Worm (Caenorhabditis elegans) whole organism, young adult: ENCODE measurements around the gene Y102A11A.5.

Experiments used
- B0035.1 ChIP-seq: sonication (generic microtip); optimal IDR thresholded peaks from 2 replicates; lab custom pipeline; 2016; ENCODE audit warnings: missing genetic modification characterization, mild to moderate bottlenecking, missing compliant biosample characterization, missing genotype, missing genetic modification reagents
- B0261.1 ChIP-seq: sonication (generic microtip); optimal IDR thresholded peaks from 2 replicates; lab custom pipeline; 2016; ENCODE audit warnings: mild to moderate bottlenecking, missing genetic modification characterization, moderate library complexity, missing compliant biosample characterization
- B0336.3 ChIP-seq: fragments of 200-800 bp; sonication (Bioruptor generic); IDR thresholded peaks from 2 replicates; pipeline ENCODE4 v1.3.6; 2022; ENCODE audit warnings: missing genetic modification characterization, missing compliant biosample characterization
- C17E4.6 ChIP-seq: fragments of 200-800 bp; sonication (Bioruptor generic); IDR thresholded peaks from 2 replicates; pipeline ENCODE4 v1.3.6; 2022; ENCODE audit warnings: missing genetic modification reagents, missing genetic modification characterization, missing compliant biosample characterization
- D2030.7 ChIP-seq: fragments of 200-800 bp; sonication (Bioruptor generic); IDR thresholded peaks from 2 replicates; pipeline ENCODE4 v1.3.6; 2022; ENCODE audit warnings: missing genetic modification reagents, missing genetic modification characterization, missing compliant biosample characterization
- F10E7.11 ChIP-seq: sonication (generic microtip); optimal IDR thresholded peaks from 2 replicates; lab custom pipeline; 2017; ENCODE audit warnings: mild to moderate bottlenecking, missing genetic modification characterization, moderate library complexity, missing compliant biosample characterization
- F33H1.4 ChIP-seq: fragments of 200-800 bp; sonication (Bioruptor generic); IDR thresholded peaks from 2 replicates; pipeline ENCODE4 v1.3.6; 2022; ENCODE audit warnings: missing genetic modification reagents, missing genetic modification characterization, missing compliant biosample characterization
- F49E8.2 ChIP-seq: sonication (generic microtip); optimal IDR thresholded peaks from 3 replicates; lab custom pipeline; 2017; ENCODE audit warnings: missing genetic modification characterization, mild to moderate bottlenecking, missing compliant biosample characterization, antibody characterized with exemption, moderate library complexity; ENCODE audit not compliant: insufficient read depth
- F55B11.4 ChIP-seq: sonication (generic microtip); optimal IDR thresholded peaks from 2 replicates; lab custom pipeline; 2016; ENCODE audit warnings: missing compliant biosample characterization, missing genetic modification characterization, borderline replicate concordance; ENCODE audit not compliant: insufficient read depth
- F57A8.1 ChIP-seq: fragments of 200-800 bp; sonication (Bioruptor generic); optimal IDR thresholded peaks from 2 replicates; lab custom pipeline; 2018; ENCODE audit warnings: mild to moderate bottlenecking, missing genetic modification characterization, moderate library complexity, missing compliant biosample characterization
- Y56A3A.18 ChIP-seq: fragments of 200-800 bp; sonication (Bioruptor generic); IDR thresholded peaks from 2 replicates; pipeline ENCODE4 v1.3.6; 2022; ENCODE audit warnings: missing genetic modification reagents, missing genetic modification characterization, missing compliant biosample characterization
- attf-6 ChIP-seq: fragments of 200-800 bp; sonication (Bioruptor generic); IDR thresholded peaks from 2 replicates; pipeline ENCODE4 v1.3.6; 2022; ENCODE audit warnings: missing genetic modification reagents, missing genetic modification characterization, missing compliant biosample characterization
- bed-2 ChIP-seq: fragments of 200-800 bp; sonication (Bioruptor generic); IDR thresholded peaks from 2 replicates; pipeline ENCODE4 v1.3.6; 2022; ENCODE audit warnings: missing genetic modification reagents, missing genetic modification characterization, missing compliant biosample characterization
- ccch-3 ChIP-seq: fragments of 200-800 bp; sonication (Bioruptor generic); optimal IDR thresholded peaks from 2 replicates; lab custom pipeline; 2018; ENCODE audit warnings: mild to moderate bottlenecking, missing genetic modification characterization, missing compliant biosample characterization
- cebp-2 ChIP-seq: fragments of 200-800 bp; sonication (Bioruptor generic); IDR thresholded peaks from 2 replicates; pipeline ENCODE4 v1.3.6; 2022; ENCODE audit warnings: missing genetic modification characterization, missing compliant biosample characterization
- chd-7 ChIP-seq: sonication (generic microtip); optimal IDR thresholded peaks from 2 replicates; lab custom pipeline; 2016; ENCODE audit warnings: mild to moderate bottlenecking, missing genetic modification characterization, moderate library complexity, missing compliant biosample characterization
- die-1 ChIP-seq: sonication (generic microtip); optimal IDR thresholded peaks from 2 replicates; lab custom pipeline; 2016; ENCODE audit warnings: missing genotype, mild to moderate bottlenecking, missing genetic modification characterization, missing compliant biosample characterization
- dpl-1 ChIP-seq: fragments of 150-350 bp; optimal IDR thresholded peaks from 2 replicates; lab custom pipeline; 2014; ENCODE audit warnings: missing biosample characterization, missing genetic modification reagents, missing genetic modification characterization
- efl-1 ChIP-seq: fragments of 150-350 bp; optimal IDR thresholded peaks from 2 replicates; lab custom pipeline; 2014; ENCODE audit warnings: missing biosample characterization, missing genetic modification reagents, missing genetic modification characterization
- egl-18 ChIP-seq: fragments of 200-800 bp; sonication (Bioruptor generic); IDR thresholded peaks from 2 replicates; pipeline ENCODE4 v1.3.6; 2022; ENCODE audit warnings: missing genetic modification reagents, missing genetic modification characterization, missing compliant biosample characterization
- egl-44 ChIP-seq: fragments of 200-800 bp; sonication (Bioruptor generic); IDR thresholded peaks from 2 replicates; pipeline ENCODE4 v1.3.6; 2022; ENCODE audit warnings: missing genetic modification reagents, missing genetic modification characterization, missing compliant biosample characterization
- egrh-3 ChIP-seq: fragments of 200-800 bp; sonication (Bioruptor generic); IDR thresholded peaks from 2 replicates; pipeline ENCODE4 v1.3.6; 2022; ENCODE audit warnings: missing genetic modification reagents, missing genetic modification characterization, missing compliant biosample characterization
- ekl-4 ChIP-seq: fragments of 200-800 bp; sonication (Bioruptor generic); IDR thresholded peaks from 2 replicates; pipeline ENCODE4 v1.3.6; 2022; ENCODE audit warnings: missing genetic modification reagents, missing genetic modification characterization, missing compliant biosample characterization
- ets-4 ChIP-seq: fragments of 200-800 bp; sonication (Bioruptor generic); optimal IDR thresholded peaks from 2 replicates; lab custom pipeline; 2018; ENCODE audit warnings: mild to moderate bottlenecking, missing genetic modification characterization, missing compliant biosample characterization
- hmg-1.2 ChIP-seq: fragments of 200-800 bp; sonication (Bioruptor generic); IDR thresholded peaks from 2 replicates; pipeline ENCODE4 v1.3.6; 2022; ENCODE audit warnings: missing genetic modification reagents, missing genetic modification characterization, missing compliant biosample characterization
- hmg-20 ChIP-seq: fragments of 200-800 bp; sonication (Bioruptor generic); IDR thresholded peaks from 2 replicates; pipeline ENCODE4 v1.3.6; 2022; ENCODE audit warnings: missing genetic modification reagents, missing genetic modification characterization, missing compliant biosample characterization
- hrde-1 ChIP-seq: sonication (generic microtip); optimal IDR thresholded peaks from 2 replicates; lab custom pipeline; 2016; ENCODE audit warnings: missing genetic modification characterization, mild to moderate bottlenecking, missing compliant biosample characterization, moderate library complexity, missing genotype, missing genetic modification reagents, borderline replicate concordance
- lag-1 ChIP-seq: fragments of 200-800 bp; sonication (Bioruptor generic); IDR thresholded peaks from 2 replicates; pipeline ENCODE4 v1.3.6; 2022; ENCODE audit warnings: missing genetic modification reagents, missing genetic modification characterization, missing compliant biosample characterization
- lin-40 ChIP-seq: sonication (generic microtip); optimal IDR thresholded peaks from 2 replicates; lab custom pipeline; 2016; ENCODE audit warnings: missing genetic modification characterization, mild to moderate bottlenecking, missing compliant biosample characterization, missing genotype, missing genetic modification reagents
- lin-54 ChIP-seq: fragments of 200-800 bp; sonication (Bioruptor generic); optimal IDR thresholded peaks from 2 replicates; lab custom pipeline; 2018; ENCODE audit warnings: mild to moderate bottlenecking, missing genetic modification characterization, missing compliant biosample characterization
- lsl-1 ChIP-seq: fragments of 200-800 bp; sonication (Bioruptor generic); optimal IDR thresholded peaks from 2 replicates; lab custom pipeline; 2018; ENCODE audit warnings: mild to moderate bottlenecking, missing genetic modification characterization, moderate library complexity, missing compliant biosample characterization
- madf-3 ChIP-seq: fragments of 200-800 bp; sonication (Bioruptor generic); IDR thresholded peaks from 2 replicates; pipeline ENCODE4 v1.3.6; 2022; ENCODE audit warnings: missing genetic modification reagents, missing genetic modification characterization, missing compliant biosample characterization
- mcd-1 ChIP-seq: fragments of 200-800 bp; sonication (Bioruptor generic); IDR thresholded peaks from 2 replicates; pipeline ENCODE4 v1.3.6; 2022; ENCODE audit warnings: missing genetic modification reagents, missing genetic modification characterization, missing compliant biosample characterization
- mel-28 ChIP-seq: sonication (generic microtip); optimal IDR thresholded peaks from 2 replicates; lab custom pipeline; 2016; ENCODE audit warnings: borderline replicate concordance, mild to moderate bottlenecking, missing genetic modification characterization, missing compliant biosample characterization
- mes-4 ChIP-seq: sonication (generic microtip); optimal IDR thresholded peaks from 2 replicates; lab custom pipeline; 2016; ENCODE audit warnings: missing genotype, missing genetic modification characterization, missing compliant biosample characterization
- nhr-179 ChIP-seq: sonication (generic microtip); optimal IDR thresholded peaks from 2 replicates; lab custom pipeline; 2016; ENCODE audit warnings: mild to moderate bottlenecking, missing genetic modification characterization, missing compliant biosample characterization
- nhr-80 ChIP-seq: sonication (generic microtip); optimal IDR thresholded peaks from 2 replicates; lab custom pipeline; 2016; ENCODE audit warnings: missing genetic modification characterization, missing compliant biosample characterization
- pha-4 ChIP-seq: fragments of 150-350 bp; sonication (generic microtip); optimal IDR thresholded peaks from 2 replicates; lab custom pipeline; 2014; ENCODE audit warnings: missing biosample characterization, missing genetic modification reagents, missing genetic modification characterization
- rec-8 ChIP-seq, 2 experiments: sonication (generic microtip); optimal IDR thresholded peaks; 2 replicates each; lab custom pipeline; 2016; ENCODE audit warnings: mild to moderate bottlenecking in 2 of 2, missing genetic modification characterization in 2 of 2, missing genetic modification reagents in 2 of 2, missing genotype in 2 of 2, missing biosample characterization in 1 of 2, missing compliant biosample characterization in 1 of 2, moderate library complexity in 1 of 2
- sdz-38 ChIP-seq: sonication (generic microtip); optimal IDR thresholded peaks from 2 replicates; lab custom pipeline; 2016; ENCODE audit warnings: missing genotype, missing genetic modification characterization, missing compliant biosample characterization
- snpc-4 ChIP-seq, 5 experiments: fragments of 150-350 bp in 1 of 5; sonication (generic microtip) in 4 of 5; optimal IDR thresholded peaks; 2 replicates each; lab custom pipeline; 2014 to 2018; ENCODE audit warnings: missing genetic modification characterization in 5 of 5, missing biosample characterization in 3 of 5, antibody characterized with exemption in 2 of 5, mild to moderate bottlenecking in 2 of 5, missing compliant biosample characterization in 2 of 5, missing genotype in 2 of 5, moderate library complexity in 2 of 5, missing genetic modification reagents in 1 of 5
- somi-1 ChIP-seq: fragments of 200-800 bp; sonication (Bioruptor generic); optimal IDR thresholded peaks from 2 replicates; lab custom pipeline; 2018; ENCODE audit warnings: mild to moderate bottlenecking, missing genetic modification characterization, missing compliant biosample characterization
- sptf-2 ChIP-seq: fragments of 200-800 bp; sonication (Bioruptor generic); optimal IDR thresholded peaks from 2 replicates; lab custom pipeline; 2018; ENCODE audit warnings: mild to moderate bottlenecking, missing genetic modification characterization, missing compliant biosample characterization
- tbx-9 ChIP-seq: sonication (generic microtip); optimal IDR thresholded peaks from 2 replicates; lab custom pipeline; 2016; ENCODE audit warnings: borderline replicate concordance, missing genetic modification characterization, inconsistent platforms, missing compliant biosample characterization
- unc-130 ChIP-seq: sonication (generic microtip); optimal IDR thresholded peaks from 2 replicates; lab custom pipeline; 2016; ENCODE audit warnings: missing genetic modification reagents, missing genetic modification characterization, missing compliant biosample characterization
- ztf-3 ChIP-seq: fragments of 200-800 bp; sonication (Bioruptor generic); optimal IDR thresholded peaks from 2 replicates; lab custom pipeline; 2018; ENCODE audit warnings: mild to moderate bottlenecking, missing genetic modification characterization, missing compliant biosample characterization

The Y102A11A.5 gene

DNA sequence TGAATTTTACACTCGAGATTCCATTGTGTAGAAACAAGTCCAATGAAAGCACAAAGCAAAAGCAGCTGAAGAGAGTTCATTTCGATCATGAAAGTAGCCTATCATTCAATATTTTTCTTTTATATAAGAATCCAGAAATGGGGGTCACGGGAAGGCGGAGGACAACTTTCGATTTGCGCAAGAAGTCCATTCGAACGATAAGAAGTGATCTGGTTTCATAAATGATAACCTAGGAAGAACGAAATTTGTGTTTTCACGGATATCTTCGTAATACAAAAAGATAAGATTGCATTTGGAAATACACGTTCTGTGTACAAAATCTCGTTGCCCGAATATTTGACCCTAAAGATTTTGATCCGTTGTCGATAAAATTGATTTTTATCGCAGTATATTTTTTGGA is at the start of gene Y102A11A.5:
Gene Y102A11A.5, minus strand, starts transcription at position 175 of the 400 bp plus-strand sequence.
- TF ChIP-seq cebp-2 (GFP tag; lab: Robert Waterston, UW) (no peak), egl-44 (GFP tag; lab: Robert Waterston, UW) (no peak), lag-1 (GFP tag; lab: Robert Waterston, UW) (no peak), madf-3 (GFP tag; lab: Robert Waterston, UW) (no peak), lsl-1 (no peak), ztf-3 (GFP tag; lab: Kevin White, UChicago) (no peak), lin-40 (tag; lab: Kevin White, UChicago) (no peak), bed-2 (no peak), lin-54 (no peak), F49E8.2 (no peak), sptf-2 (GFP tag; lab: Kevin White, UChicago) (no peak), pha-4 (tag; lab: Kevin White, UChicago) (no peak), die-1 (no peak), F10E7.11 (tag; lab: Kevin White, UChicago) (no peak), C17E4.6 (GFP tag; lab: Robert Waterston, UW) (no peak), tbx-9 (tag; lab: Kevin White, UChicago) (no peak), efl-1 (no peak), ccch-3 (GFP tag; lab: Kevin White, UChicago) (no peak), chd-7 (tag; lab: Kevin White, UChicago) (no peak), sdz-38 (tag; lab: Kevin White, UChicago) (no peak)

DNA sequence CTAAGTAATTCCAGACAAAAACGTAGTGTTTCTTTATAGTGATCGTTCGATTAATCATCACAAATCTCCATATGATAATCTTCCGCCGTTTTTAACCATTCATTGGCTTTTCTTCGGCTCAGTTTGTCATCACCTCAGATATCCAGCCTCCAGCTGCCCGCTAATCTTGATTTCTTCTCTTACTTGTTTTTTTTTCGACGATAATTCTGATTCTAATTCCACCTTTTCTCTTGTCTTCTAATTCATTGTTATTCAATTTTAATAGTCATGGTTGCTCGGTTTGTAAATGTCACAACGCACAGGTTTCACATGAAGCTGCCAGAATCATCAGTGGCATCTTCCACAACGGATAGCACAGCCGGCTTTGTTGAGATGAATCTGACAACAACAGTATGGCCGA is 48.1 kb upstream of the Y102A11A.5 start, which contains the start of gene F49H12.4:
Gene F49H12.4, plus strand, starts transcription at position 301 of the 400 bp plus-strand sequence.
- TF ChIP-seq B0261.1 (tag; lab: Kevin White, UChicago) (no peak), somi-1 (GFP tag; lab: Kevin White, UChicago) (no peak), bed-2 (no peak), egl-18 (no peak), mes-4 (tag; lab: Kevin White, UChicago) (no peak), F57A8.1 (GFP tag; lab: Kevin White, UChicago) (no peak), F49E8.2 (no peak), rec-8 (tag; optimal IDR thresholded peaks at IDR 0.05; lab: Kevin White, UChicago) (no peak), lin-54 (no peak), sptf-2 (GFP tag; lab: Kevin White, UChicago) (no peak), F33H1.4 (GFP tag; lab: Robert Waterston, UW) (no peak), hmg-1.2 (GFP tag; lab: Robert Waterston, UW) (no peak), egrh-3 (GFP tag; lab: Robert Waterston, UW) (no peak), hmg-20 (GFP tag; lab: Robert Waterston, UW) (no peak), mcd-1 (GFP tag; lab: Robert Waterston, UW) (no peak), snpc-4 (GFP tag; optimal IDR thresholded peaks at IDR 0.05; lab: Kevin White, UChicago) (no peak), snpc-4 (tag; optimal IDR thresholded peaks at IDR 0.05; lab: Kevin White, UChicago) (no peak), C17E4.6 (GFP tag; lab: Robert Waterston, UW) (no peak)

DNA sequence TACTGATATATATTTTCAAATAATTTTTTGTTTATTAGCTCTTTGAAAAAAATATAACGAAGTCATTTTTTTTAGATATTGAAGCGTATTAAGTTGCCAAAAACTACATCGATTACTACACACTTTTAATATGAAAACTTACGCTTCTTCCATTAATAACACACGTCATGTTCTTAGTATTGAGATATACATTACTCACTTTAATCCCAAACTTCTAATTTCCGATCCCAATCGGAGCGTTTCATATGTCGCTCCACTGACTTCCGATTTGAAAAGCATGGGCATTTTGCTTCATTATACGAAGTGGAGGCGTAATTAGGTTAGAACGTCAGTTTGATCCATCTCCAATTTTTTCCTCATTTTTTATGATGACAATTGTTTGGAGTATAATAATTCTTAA is 47.4 kb upstream of the Y102A11A.5 start:
- TF ChIP-seq hmg-1.2 (GFP tag; lab: Robert Waterston, UW) (no peak), F55B11.4 (tag; lab: Kevin White, UChicago) (no peak), ets-4 (GFP tag; lab: Kevin White, UChicago) (no peak), hrde-1 (tag; lab: Kevin White, UChicago) (no peak), sdz-38 (tag; lab: Kevin White, UChicago) (no peak), egrh-3 (GFP tag; lab: Robert Waterston, UW) (no peak), unc-130 (GFP tag; lab: Kevin White, UChicago) (no peak), ekl-4 (GFP tag; lab: Robert Waterston, UW) (no peak), B0336.3 (GFP tag; lab: Robert Waterston, UW) (no peak), Y56A3A.18 (no peak), nhr-179 (tag; lab: Kevin White, UChicago) (no peak), mel-28 (tag; lab: Kevin White, UChicago) (no peak), attf-6 (GFP tag; lab: Robert Waterston, UW) (no peak), dpl-1 (GFP tag; lab: Kevin White, UChicago) (no peak), B0035.1 (tag; lab: Kevin White, UChicago) (no peak), D2030.7 (no peak), bed-2 (no peak), nhr-80 (tag; lab: Kevin White, UChicago) (no peak)
